Worm (Caenorhabditis elegans) whole organism, L4/young adult: Measurements from ENCODE around the gene gst-11.

ENCODE experiments used
- W03F9.2 ChIP-seq: fragments of 150-350 bp; optimal IDR thresholded peaks from 2 replicates; lab custom pipeline; 2014; ENCODE audit warnings: missing biosample characterization, missing genetic modification characterization
- him-1 ChIP-seq: sonication (generic microtip); optimal IDR thresholded peaks from 2 replicates; lab custom pipeline; 2016; ENCODE audit warnings: missing genotype, missing genetic modification reagents, missing genetic modification characterization, missing compliant biosample characterization

- TF ChIP-seq him-1 (tag; lab: Kevin White, UChicago), result no peak
- TF ChIP-seq W03F9.2 (tag; lab: Kevin White, UChicago), result no peak
Measured at ce11 chrX:3600390-3600789, 33.2 kb downstream of the gst-11 start, which contains the start of gene cgr-1.
